Worm (Caenorhabditis elegans) whole organism, L4 larva: ENCODE measurements around the gene syx-3.
A peak's percentile ranks its signal among the peaks of the same experiment; 100 is the strongest.

Source experiments
- F37D6.2 ChIP-seq: sonication (generic microtip); optimal IDR thresholded peaks from 2 replicates; lab custom pipeline; 2016; ENCODE audit warnings: mild to moderate bottlenecking, missing genetic modification characterization, missing compliant biosample characterization
- R02D3.7 ChIP-seq: fragments of 150-350 bp; sonication (generic microtip); optimal IDR thresholded peaks from 3 replicates; lab custom pipeline; 2014; ENCODE audit warnings: missing biosample characterization, missing genetic modification characterization
- Y105C5A.15 ChIP-seq: fragments of 200-800 bp; sonication (Bioruptor generic); IDR thresholded peaks from 2 replicates; pipeline ENCODE4 v1.3.6; 2022; ENCODE audit warnings: missing genetic modification characterization, missing compliant biosample characterization
- ZK337.2 ChIP-seq: fragments of 200-800 bp; sonication (Bioruptor generic); IDR thresholded peaks from 2 replicates; pipeline ENCODE4 v1.3.6; 2022; ENCODE audit warnings: missing genetic modification reagents, missing genetic modification characterization, missing compliant biosample characterization
- aha-1 ChIP-seq: fragments of 150-350 bp; peaks from one replicate; lab custom pipeline; 2014; ENCODE audit warnings: missing biosample characterization, missing genetic modification characterization
- arid-1 ChIP-seq: fragments of 200-800 bp; sonication (Bioruptor generic); conservative IDR thresholded peaks from 2 replicates; pipeline ENCODE4 v1.3.6; 2022; ENCODE audit warnings: missing genetic modification reagents, missing genetic modification characterization, missing compliant biosample characterization
- ceh-28 ChIP-seq: fragments of 150-350 bp; optimal IDR thresholded peaks from 2 replicates; lab custom pipeline; 2014; ENCODE audit warnings: missing biosample characterization, missing genetic modification reagents, missing genetic modification characterization
- ceh-44 ChIP-seq: fragments of 200-800 bp; sonication (Bioruptor generic); IDR thresholded peaks from 2 replicates; pipeline ENCODE4 v1.3.6; 2022; ENCODE audit warnings: missing genetic modification reagents, missing genetic modification characterization, missing compliant biosample characterization
- ceh-62 ChIP-seq: sonication (generic microtip); optimal IDR thresholded peaks from 2 replicates; lab custom pipeline; 2017; ENCODE audit warnings: missing biosample characterization, missing genetic modification characterization
- ctbp-1 ChIP-seq: fragments of 200-800 bp; sonication (Bioruptor generic); IDR thresholded peaks from 2 replicates; pipeline ENCODE4 v1.3.6; 2022; ENCODE audit warnings: missing genetic modification reagents, missing genetic modification characterization, missing compliant biosample characterization
- daf-12 ChIP-seq: fragments of 150-350 bp; optimal IDR thresholded peaks from 2 replicates; lab custom pipeline; 2014; ENCODE audit warnings: missing biosample characterization, missing genetic modification reagents, missing genetic modification characterization
- daf-16 ChIP-seq, 3 experiments: sonication (generic microtip); optimal IDR thresholded peaks; 2 replicates each; lab custom pipeline; 2016 to 2017; ENCODE audit warnings: missing genetic modification characterization in 3 of 3, missing genetic modification reagents in 3 of 3, mild to moderate bottlenecking in 2 of 3, missing compliant biosample characterization in 2 of 3, missing biosample characterization in 1 of 3, moderate library complexity in 1 of 3
- dmd-9 ChIP-seq: fragments of 200-800 bp; sonication (Bioruptor generic); IDR thresholded peaks from 2 replicates; pipeline ENCODE4 v1.3.6; 2022; ENCODE audit warnings: missing genetic modification reagents, missing genetic modification characterization, missing compliant biosample characterization
- dpl-1 ChIP-seq: fragments of 150-350 bp; optimal IDR thresholded peaks from 2 replicates; lab custom pipeline; 2014; ENCODE audit warnings: missing biosample characterization, missing genetic modification reagents, missing genetic modification characterization
- dve-1 ChIP-seq: sonication (generic microtip); optimal IDR thresholded peaks from 2 replicates; lab custom pipeline; 2017; ENCODE audit warnings: antibody characterized with exemption, mild to moderate bottlenecking, missing genetic modification characterization, missing compliant biosample characterization; ENCODE audit not compliant: insufficient read depth
- hif-1 ChIP-seq, 2 experiments: sonication (generic microtip); optimal IDR thresholded peaks; 2 replicates each; lab custom pipeline; 2016 to 2017; ENCODE audit warnings: missing compliant biosample characterization in 2 of 2, missing genetic modification characterization in 2 of 2, missing genetic modification reagents in 2 of 2, missing genotype in 2 of 2, mild to moderate bottlenecking in 1 of 2
- hlh-30 ChIP-seq: sonication (generic microtip); optimal IDR thresholded peaks from 2 replicates; lab custom pipeline; 2017; ENCODE audit warnings: antibody characterized with exemption, mild to moderate bottlenecking, missing genetic modification characterization, missing compliant biosample characterization; ENCODE audit not compliant: insufficient read depth
- lin-38 ChIP-seq: fragments of 200-800 bp; sonication (Bioruptor generic); IDR thresholded peaks from 2 replicates; pipeline ENCODE4 v1.3.6; 2022; ENCODE audit warnings: missing genetic modification reagents, missing genetic modification characterization, missing compliant biosample characterization
- lin-39 ChIP-seq: fragments of 150-350 bp; optimal IDR thresholded peaks from 2 replicates; lab custom pipeline; 2014; ENCODE audit warnings: missing biosample characterization, missing genetic modification reagents, missing genetic modification characterization
- lir-3 ChIP-seq: sonication (generic microtip); optimal IDR thresholded peaks from 2 replicates; lab custom pipeline; 2016; ENCODE audit warnings: mild to moderate bottlenecking, missing genetic modification characterization, missing compliant biosample characterization
- lsy-2 ChIP-seq, 2 experiments: fragments of 150-350 bp in 1 of 2; sonication (generic microtip) in 1 of 2; optimal IDR thresholded peaks; 2 replicates each; lab custom pipeline; 2014 to 2017; ENCODE audit warnings: missing biosample characterization in 2 of 2, missing genetic modification characterization in 2 of 2
- madf-5 ChIP-seq, 2 experiments: fragments of 200-800 bp; sonication (Bioruptor generic); IDR thresholded peaks; 2 replicates each; pipeline ENCODE4 v1.3.6; 2022; ENCODE audit warnings: missing compliant biosample characterization in 2 of 2, missing genetic modification characterization in 2 of 2
- madf-9 ChIP-seq: fragments of 200-800 bp; sonication (Bioruptor generic); conservative IDR thresholded peaks from 2 replicates; pipeline ENCODE4 v1.3.6; 2022; ENCODE audit warnings: missing genetic modification reagents, missing genetic modification characterization, missing compliant biosample characterization
- mdt-29 ChIP-seq: fragments of 200-800 bp; sonication (Bioruptor generic); IDR thresholded peaks from 2 replicates; pipeline ENCODE4 v1.3.6; 2022; ENCODE audit warnings: missing genetic modification reagents, missing genetic modification characterization, missing compliant biosample characterization
- mep-1 ChIP-seq: fragments of 150-350 bp; sonication (generic microtip); optimal IDR thresholded peaks from 3 replicates; lab custom pipeline; 2014; ENCODE audit warnings: missing biosample characterization, missing genetic modification characterization
- mxl-2 ChIP-seq: fragments of 200-800 bp; sonication (Bioruptor generic); conservative IDR thresholded peaks from 2 replicates; pipeline ENCODE4 v1.3.6; 2022; ENCODE audit warnings: missing genetic modification reagents, missing genetic modification characterization, missing compliant biosample characterization
- mxl-3 ChIP-seq: fragments of 200-800 bp; sonication (Bioruptor generic); optimal IDR thresholded peaks from 2 replicates; lab custom pipeline; 2018; ENCODE audit warnings: mild to moderate bottlenecking, missing genetic modification characterization, missing compliant biosample characterization
- nhr-102 ChIP-seq: sonication (generic microtip); optimal IDR thresholded peaks from 2 replicates; lab custom pipeline; 2016; ENCODE audit warnings: mild to moderate bottlenecking, missing genetic modification characterization, moderate library complexity, missing compliant biosample characterization
- nhr-25 ChIP-seq: sonication (generic microtip); optimal IDR thresholded peaks from 2 replicates; lab custom pipeline; 2017; ENCODE audit warnings: missing genetic modification characterization, mild to moderate bottlenecking, missing compliant biosample characterization, antibody characterized with exemption, moderate library complexity, borderline replicate concordance; ENCODE audit not compliant: insufficient read depth
- nhr-28 ChIP-seq: fragments of 150-350 bp; optimal IDR thresholded peaks from 2 replicates; lab custom pipeline; 2014; ENCODE audit warnings: missing biosample characterization, missing genetic modification characterization
- nhr-48 ChIP-seq: sonication (generic microtip); optimal IDR thresholded peaks from 2 replicates; lab custom pipeline; 2016; ENCODE audit warnings: mild to moderate bottlenecking, missing genetic modification characterization, missing compliant biosample characterization
- nhr-6 ChIP-seq: fragments of 150-350 bp; optimal IDR thresholded peaks from 2 replicates; lab custom pipeline; 2014; ENCODE audit warnings: missing biosample characterization, missing genetic modification characterization
- nhr-76 ChIP-seq: fragments of 150-350 bp; optimal IDR thresholded peaks from 2 replicates; lab custom pipeline; 2014; ENCODE audit warnings: missing biosample characterization, missing genetic modification characterization
- rbr-2 ChIP-seq: sonication (generic microtip); optimal IDR thresholded peaks from 2 replicates; lab custom pipeline; 2016; ENCODE audit warnings: missing genotype, missing genetic modification characterization, missing compliant biosample characterization
- saeg-2 ChIP-seq: fragments of 200-800 bp; sonication (Bioruptor generic); IDR thresholded peaks from 2 replicates; pipeline ENCODE4 v1.3.6; 2022; ENCODE audit warnings: missing genetic modification reagents, missing genetic modification characterization, missing compliant biosample characterization
- set-16 ChIP-seq: fragments of 200-800 bp; sonication (Bioruptor generic); IDR thresholded peaks from 2 replicates; pipeline ENCODE4 v1.3.6; 2022; ENCODE audit warnings: missing genetic modification reagents, missing genetic modification characterization, missing compliant biosample characterization
- skn-1 ChIP-seq: fragments of 150-350 bp; optimal IDR thresholded peaks from 2 replicates; lab custom pipeline; 2014; ENCODE audit warnings: missing biosample characterization, missing genetic modification characterization
- snpc-1.2 ChIP-seq: fragments of 200-800 bp; sonication (Bioruptor generic); IDR thresholded peaks from 2 replicates; pipeline ENCODE4 v1.3.6; 2022; ENCODE audit warnings: missing genetic modification reagents, missing genetic modification characterization, missing compliant biosample characterization
- snpc-4 ChIP-seq: fragments of 150-350 bp; optimal IDR thresholded peaks from 2 replicates; lab custom pipeline; 2014; ENCODE audit warnings: missing biosample characterization, missing genetic modification characterization
- tra-1 ChIP-seq: fragments of 200-800 bp; sonication (Bioruptor generic); IDR thresholded peaks from 2 replicates; pipeline ENCODE4 v1.3.6; 2022; ENCODE audit warnings: missing genetic modification reagents, missing genetic modification characterization, missing compliant biosample characterization
- unc-130 ChIP-seq: sonication (generic microtip); optimal IDR thresholded peaks from 2 replicates; lab custom pipeline; 2016; ENCODE audit warnings: missing genetic modification reagents, missing genetic modification characterization, missing compliant biosample characterization
- unc-39 ChIP-seq: sonication (generic microtip); optimal IDR thresholded peaks from 2 replicates; lab custom pipeline; 2017; ENCODE audit warnings: missing biosample characterization, missing genetic modification characterization
- vab-7 ChIP-seq: fragments of 200-800 bp; sonication (Bioruptor generic); IDR thresholded peaks from 2 replicates; pipeline ENCODE4 v1.3.6; 2022; ENCODE audit warnings: missing genetic modification reagents, missing genetic modification characterization, missing compliant biosample characterization
- zfp-2 ChIP-seq: sonication (generic microtip); optimal IDR thresholded peaks from 2 replicates; lab custom pipeline; 2016; ENCODE audit warnings: mild to moderate bottlenecking, missing genetic modification characterization, missing compliant biosample characterization
- zfp-3 ChIP-seq: fragments of 200-800 bp; sonication (Bioruptor generic); conservative IDR thresholded peaks from 2 replicates; pipeline ENCODE4 v1.3.6; 2022; ENCODE audit warnings: missing genetic modification reagents, missing genetic modification characterization, missing compliant biosample characterization
- ztf-11 ChIP-seq: fragments of 150-350 bp; optimal IDR thresholded peaks from 2 replicates; lab custom pipeline; 2014; ENCODE audit warnings: missing biosample characterization, missing genetic modification characterization

The syx-3 gene

DNA sequence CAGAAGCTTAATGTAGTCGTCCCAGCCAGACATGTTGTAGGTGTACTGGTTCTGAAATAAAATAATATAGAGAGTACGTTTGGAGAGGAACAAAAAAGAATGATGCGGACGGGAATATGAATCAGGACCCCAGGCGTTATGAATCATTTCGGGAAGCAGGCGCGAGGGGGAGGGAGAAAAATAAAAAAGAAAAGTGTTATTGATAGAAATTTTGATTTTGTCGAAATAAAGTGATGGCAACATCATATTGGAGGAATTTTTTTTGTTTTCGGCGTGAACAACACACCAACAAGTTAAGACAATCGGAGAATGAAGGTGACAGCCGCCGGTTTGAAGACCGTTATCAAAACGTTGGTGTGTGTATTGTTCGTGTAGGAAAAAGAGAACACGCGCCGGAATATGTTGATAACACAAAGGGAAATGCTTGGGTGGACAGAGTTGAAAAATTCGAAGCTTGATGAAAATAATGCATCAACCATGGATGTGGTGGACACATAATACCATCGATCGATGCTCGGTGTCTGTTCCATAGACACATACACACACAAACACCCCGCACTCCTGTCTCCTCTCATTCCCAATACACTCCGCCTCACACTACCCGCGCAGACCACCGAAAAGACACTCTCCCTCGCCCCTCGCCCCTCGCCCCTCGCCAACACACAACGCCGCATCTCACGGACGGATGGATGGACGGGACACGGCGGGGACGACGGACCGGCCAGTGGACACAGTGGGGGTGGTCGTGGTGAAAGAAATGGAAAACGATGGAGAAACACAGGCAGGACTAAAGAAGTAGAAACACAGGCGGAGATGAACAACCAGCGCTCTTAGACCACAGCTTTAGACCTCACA, 5.4 kb downstream of the syx-3 start, which contains the start of gene pfn-2 (continued):
- no peak for TF ChIP-seq vab-7
- peak; percentile 94 for TF ChIP-seq set-16 (GFP tag; lab: Robert Waterston, UW)
- no peak for TF ChIP-seq nhr-25 (tag; lab: Kevin White, UChicago)
- no peak for TF ChIP-seq zfp-3 (GFP tag; lab: Robert Waterston, UW)
- TF ChIP-seq ZK337.2 (GFP tag; lab: Robert Waterston, UW) = no peak
- no peak for TF ChIP-seq daf-12 (tag; lab: Kevin White, UChicago)
- no peak for TF ChIP-seq mdt-29 (GFP tag; lab: Robert Waterston, UW)
- TF ChIP-seq lir-3 (tag; lab: Kevin White, UChicago) = no peak
- TF ChIP-seq Y105C5A.15 (GFP tag; lab: Robert Waterston, UW) = no peak
- TF ChIP-seq skn-1 = no peak
- 0 out of 2 replicates have a peak, but pooled peaks have one; percentile 13 for TF ChIP-seq ctbp-1 (GFP tag; lab: Robert Waterston, UW)
- no peak for TF ChIP-seq tra-1
- TF ChIP-seq lin-39 = no peak
- TF ChIP-seq ceh-44 = no peak
- TF ChIP-seq nhr-48 (tag; lab: Kevin White, UChicago) = no peak
- TF ChIP-seq daf-16 (GFP tag; optimal IDR thresholded peaks at IDR 0.05; lab: Kevin White, UChicago) = no peak
- peak; percentile 76 for TF ChIP-seq daf-16 (tag; optimal IDR thresholded peaks at IDR 0.05; lab: Kevin White, UChicago)
- TF ChIP-seq unc-39 = no peak
- no peak for TF ChIP-seq nhr-76 (tag; lab: Kevin White, UChicago)
- TF ChIP-seq lin-38 (GFP tag; lab: Robert Waterston, UW) = no peak; the same call in 1 of the 2 replicates
- TF ChIP-seq madf-9 (GFP tag; lab: Robert Waterston, UW) = no peak
- TF ChIP-seq mep-1 (tag; lab: Kevin White, UChicago) = peak; percentile 33
- no peak for TF ChIP-seq nhr-6 (tag; lab: Kevin White, UChicago)
- no peak for TF ChIP-seq hlh-30 (tag; lab: Kevin White, UChicago)

DNA sequence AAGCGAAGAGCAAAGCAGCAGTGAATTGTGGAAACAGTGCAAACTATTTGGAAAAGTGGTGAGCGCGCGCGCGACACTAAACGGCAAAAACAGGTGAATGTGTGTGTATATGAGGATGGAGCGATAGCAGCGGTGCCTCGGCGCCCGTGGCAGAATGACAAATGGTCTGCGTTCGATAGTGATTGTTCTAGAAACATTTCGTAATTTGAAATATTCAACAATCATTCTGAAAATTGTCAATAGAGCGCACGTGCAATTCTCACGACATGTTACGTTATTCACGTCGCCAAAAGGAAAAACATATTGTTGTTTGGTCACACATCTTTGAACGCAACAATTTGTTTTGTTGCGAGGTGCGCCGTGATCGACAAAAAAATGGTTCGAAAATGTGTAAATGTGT, 6.4 kb downstream of the syx-3 start:
- TF ChIP-seq nhr-102 (no peak), nhr-28 (tag; lab: Kevin White, UChicago) (peak; percentile 14), mdt-29 (GFP tag; lab: Robert Waterston, UW) (peak; percentile 35; the same call in 1 of the 2 replicates), zfp-2 (tag; lab: Kevin White, UChicago) (no peak), madf-5 (GFP tag; IDR thresholded peaks at IDR 0.05; lab: Robert Waterston, UW) (no peak), mep-1 (tag; lab: Kevin White, UChicago) (peak; percentile 45), R02D3.7 (tag; lab: Kevin White, UChicago) (no peak), snpc-4 (no peak), mxl-3 (no peak), lsy-2 (tag; optimal IDR thresholded peaks at IDR 0.05; lab: Kevin White, UChicago) (peak in 1 of 2 experiments; percentile 17), saeg-2 (GFP tag; lab: Robert Waterston, UW) (no peak), dve-1 (tag; lab: Kevin White, UChicago) (peak; percentile 62), ceh-62 (no peak), hlh-30 (tag; lab: Kevin White, UChicago) (peak; percentile 77), aha-1 (tag; lab: Kevin White, UChicago) (peak; percentile 100), rbr-2 (tag; lab: Kevin White, UChicago) (no peak), F37D6.2 (tag; lab: Kevin White, UChicago) (no peak), unc-39 (no peak), mxl-2 (GFP tag; lab: Robert Waterston, UW) (no peak), Y105C5A.15 (GFP tag; lab: Robert Waterston, UW) (no peak), unc-130 (no peak), arid-1 (no peak), daf-16 (GFP tag; optimal IDR thresholded peaks at IDR 0.05; lab: Kevin White, UChicago) (no peak), daf-16 (tag; optimal IDR thresholded peaks at IDR 0.05; lab: Kevin White, UChicago) (peak; percentile 97), nhr-6 (tag; lab: Kevin White, UChicago) (no peak), ceh-28 (tag; lab: Kevin White, UChicago) (no peak), ztf-11 (tag; lab: Kevin White, UChicago) (no peak), hif-1 (tag; optimal IDR thresholded peaks at IDR 0.05; lab: Kevin White, UChicago) (peak; percentile 46 to 98), dpl-1 (GFP tag; lab: Kevin White, UChicago) (no peak), dmd-9 (GFP tag; lab: Robert Waterston, UW) (no peak), daf-12 (tag; lab: Kevin White, UChicago) (no peak), snpc-1.2 (GFP tag; lab: Robert Waterston, UW) (no peak)
